Worm (Caenorhabditis elegans) whole organism, L4 larva: Measurements from ENCODE around the gene rab-18.

Source experiments
- F37D6.2 ChIP-seq: sonication (generic microtip); optimal IDR thresholded peaks from 2 replicates; lab custom pipeline; 2016; ENCODE audit warnings: mild to moderate bottlenecking, missing genetic modification characterization, missing compliant biosample characterization
- F49E8.2 ChIP-seq: sonication (generic microtip); optimal IDR thresholded peaks from 2 replicates; lab custom pipeline; 2016; ENCODE audit warnings: missing compliant biosample characterization, mild to moderate bottlenecking, missing genetic modification characterization, borderline replicate concordance
- Y105C5A.15 ChIP-seq: fragments of 200-800 bp; sonication (Bioruptor generic); IDR thresholded peaks from 2 replicates; pipeline ENCODE4 v1.3.6; 2022; ENCODE audit warnings: missing genetic modification characterization, missing compliant biosample characterization
- Y48G9A.11 ChIP-seq: fragments of 200-800 bp; sonication (Bioruptor generic); IDR thresholded peaks from 2 replicates; pipeline ENCODE4 v1.3.6; 2022; ENCODE audit warnings: missing genetic modification reagents, missing genetic modification characterization, missing compliant biosample characterization
- ZK546.5 ChIP-seq, 2 experiments: sonication (generic microtip); optimal IDR thresholded peaks; 2 replicates each; lab custom pipeline; 2017; ENCODE audit warnings: missing biosample characterization in 2 of 2, missing genetic modification characterization in 2 of 2
- aly-2 ChIP-seq: sonication (generic microtip); optimal IDR thresholded peaks from 2 replicates; lab custom pipeline; 2018; ENCODE audit warnings: missing biosample characterization, missing genetic modification characterization
- arid-1 ChIP-seq: fragments of 200-800 bp; sonication (Bioruptor generic); conservative IDR thresholded peaks from 2 replicates; pipeline ENCODE4 v1.3.6; 2022; ENCODE audit warnings: missing genetic modification reagents, missing genetic modification characterization, missing compliant biosample characterization
- ceh-28 ChIP-seq: fragments of 150-350 bp; optimal IDR thresholded peaks from 2 replicates; lab custom pipeline; 2014; ENCODE audit warnings: missing biosample characterization, missing genetic modification reagents, missing genetic modification characterization
- ceh-32 ChIP-seq: sonication (generic microtip); optimal IDR thresholded peaks from 2 replicates; lab custom pipeline; 2016; ENCODE audit warnings: mild to moderate bottlenecking, missing genetic modification characterization, missing compliant biosample characterization; ENCODE audit not compliant: poor library complexity
- ctbp-1 ChIP-seq: fragments of 200-800 bp; sonication (Bioruptor generic); IDR thresholded peaks from 2 replicates; pipeline ENCODE4 v1.3.6; 2022; ENCODE audit warnings: missing genetic modification reagents, missing genetic modification characterization, missing compliant biosample characterization
- daf-8 ChIP-seq: fragments of 200-800 bp; sonication (Bioruptor generic); IDR thresholded peaks from 2 replicates; pipeline ENCODE4 v1.3.6; 2022; ENCODE audit warnings: missing genetic modification characterization, missing compliant biosample characterization
- dmd-6 ChIP-seq: fragments of 200-800 bp; sonication (Bioruptor generic); IDR thresholded peaks from 2 replicates; pipeline ENCODE4 v1.3.6; 2022; ENCODE audit warnings: missing genetic modification reagents, missing genetic modification characterization, missing compliant biosample characterization
- egl-27 ChIP-seq: sonication (generic microtip); optimal IDR thresholded peaks from 3 replicates; lab custom pipeline; 2017; ENCODE audit warnings: missing biosample characterization, missing genetic modification reagents, missing genetic modification characterization
- gei-8 ChIP-seq: fragments of 200-800 bp; sonication (Bioruptor generic); optimal IDR thresholded peaks from 2 replicates; lab custom pipeline; 2018; ENCODE audit warnings: mild to moderate bottlenecking, missing genetic modification characterization, missing compliant biosample characterization
- lim-7 ChIP-seq: fragments of 200-800 bp; sonication (Bioruptor generic); IDR thresholded peaks from 2 replicates; pipeline ENCODE4 v1.3.6; 2022; ENCODE audit warnings: missing genetic modification characterization, missing compliant biosample characterization
- lin-1 ChIP-seq: fragments of 200-800 bp; sonication (Bioruptor generic); IDR thresholded peaks from 2 replicates; pipeline ENCODE4 v1.3.6; 2022; ENCODE audit warnings: missing genetic modification reagents, missing genetic modification characterization, missing compliant biosample characterization
- lin-13 ChIP-seq: fragments of 150-350 bp; optimal IDR thresholded peaks from 2 replicates; lab custom pipeline; 2014; ENCODE audit warnings: missing biosample characterization, missing genetic modification reagents, missing genetic modification characterization
- lin-38 ChIP-seq: fragments of 200-800 bp; sonication (Bioruptor generic); IDR thresholded peaks from 2 replicates; pipeline ENCODE4 v1.3.6; 2022; ENCODE audit warnings: missing genetic modification reagents, missing genetic modification characterization, missing compliant biosample characterization
- lir-3 ChIP-seq: sonication (generic microtip); optimal IDR thresholded peaks from 2 replicates; lab custom pipeline; 2016; ENCODE audit warnings: mild to moderate bottlenecking, missing genetic modification characterization, missing compliant biosample characterization
- madf-5 ChIP-seq, 2 experiments: fragments of 200-800 bp; sonication (Bioruptor generic); IDR thresholded peaks; 2 replicates each; pipeline ENCODE4 v1.3.6; 2022; ENCODE audit warnings: missing compliant biosample characterization in 2 of 2, missing genetic modification characterization in 2 of 2
- nhr-102 ChIP-seq: sonication (generic microtip); optimal IDR thresholded peaks from 2 replicates; lab custom pipeline; 2016; ENCODE audit warnings: mild to moderate bottlenecking, missing genetic modification characterization, moderate library complexity, missing compliant biosample characterization
- nhr-6 ChIP-seq: fragments of 150-350 bp; optimal IDR thresholded peaks from 2 replicates; lab custom pipeline; 2014; ENCODE audit warnings: missing biosample characterization, missing genetic modification characterization
- set-16 ChIP-seq: fragments of 200-800 bp; sonication (Bioruptor generic); IDR thresholded peaks from 2 replicates; pipeline ENCODE4 v1.3.6; 2022; ENCODE audit warnings: missing genetic modification reagents, missing genetic modification characterization, missing compliant biosample characterization
- spr-3 ChIP-seq: fragments of 200-800 bp; sonication (Bioruptor generic); optimal IDR thresholded peaks from 2 replicates; lab custom pipeline; 2018; ENCODE audit warnings: mild to moderate bottlenecking, missing genetic modification characterization, missing compliant biosample characterization
- tra-1 ChIP-seq: fragments of 200-800 bp; sonication (Bioruptor generic); IDR thresholded peaks from 2 replicates; pipeline ENCODE4 v1.3.6; 2022; ENCODE audit warnings: missing genetic modification reagents, missing genetic modification characterization, missing compliant biosample characterization
- unc-39 ChIP-seq: sonication (generic microtip); optimal IDR thresholded peaks from 2 replicates; lab custom pipeline; 2017; ENCODE audit warnings: missing biosample characterization, missing genetic modification characterization
- vab-7 ChIP-seq: fragments of 200-800 bp; sonication (Bioruptor generic); IDR thresholded peaks from 2 replicates; pipeline ENCODE4 v1.3.6; 2022; ENCODE audit warnings: missing genetic modification reagents, missing genetic modification characterization, missing compliant biosample characterization
- zfp-3 ChIP-seq: fragments of 200-800 bp; sonication (Bioruptor generic); conservative IDR thresholded peaks from 2 replicates; pipeline ENCODE4 v1.3.6; 2022; ENCODE audit warnings: missing genetic modification reagents, missing genetic modification characterization, missing compliant biosample characterization

rab-18 gene

ce11 chrIII:1076383-1076782, 4.2 kb downstream of the rab-18 start, which contains the start of gene uaf-1:
Gene uaf-1, minus strand, starts transcription at chrIII:1076555.
- TF ChIP-seq vab-7 (GFP tag; lab: Robert Waterston, UW) (peak; percentile 48; the same call in 1 of the 2 replicates), arid-1 (GFP tag; lab: Robert Waterston, UW) (0 out of 2 replicates have a peak, but pooled peaks have one; percentile 18), lin-38 (GFP tag; lab: Robert Waterston, UW) (peak; percentile 33; the same call in 1 of the 2 replicates), zfp-3 (GFP tag; lab: Robert Waterston, UW) (0 out of 2 replicates have a peak, but pooled peaks have one; percentile 45), lim-7 (GFP tag; lab: Robert Waterston, UW) (peak; percentile 67; the same call in 1 of the 2 replicates), madf-5 (GFP tag; IDR thresholded peaks at IDR 0.05; lab: Robert Waterston, UW) (0 out of 4 replicates have a peak, but pooled peaks of 1 of the 2 experiments have one; percentile 52)
- TF ChIP-seq, all 104 proteins: peak for 6; not testable (repeated sequence) for 98

- TF ChIP-seq set-16 (GFP tag; lab: Robert Waterston, UW) = peak; percentile 77
- TF ChIP-seq F49E8.2 = no peak
- TF ChIP-seq egl-27 (tag; lab: Kevin White, UChicago) = no peak
- no peak for TF ChIP-seq tra-1 (GFP tag; lab: Robert Waterston, UW)
- TF ChIP-seq, all 104 proteins: peak for 1
Measured at ce11 chrIII:1074152-1074551, 6.4 kb downstream of the rab-18 start.

- TF ChIP-seq nhr-102 (tag; lab: Kevin White, UChicago) (no peak), ctbp-1 (GFP tag; lab: Robert Waterston, UW) (no peak), Y105C5A.15 (no peak), ceh-28 (tag; lab: Kevin White, UChicago) (no peak), spr-3 (no peak), ceh-32 (no peak), madf-5 (GFP tag; IDR thresholded peaks at IDR 0.05; lab: Robert Waterston, UW) (no peak), nhr-6 (tag; lab: Kevin White, UChicago) (no peak), F37D6.2 (tag; lab: Kevin White, UChicago) (no peak), lin-13 (GFP tag; lab: Kevin White, UChicago) (no peak), ZK546.5 (tag; optimal IDR thresholded peaks at IDR 0.05; lab: Kevin White, UChicago) (no peak), Y48G9A.11 (no peak), lin-1 (GFP tag; lab: Robert Waterston, UW) (no peak), aly-2 (tag; lab: Kevin White, UChicago) (no peak), unc-39 (no peak), gei-8 (GFP tag; lab: Kevin White, UChicago) (no peak), lir-3 (tag; lab: Kevin White, UChicago) (no peak), daf-8 (no peak)
Measured at ce11 chrIII:1059961-1060360, 20.6 kb downstream of the rab-18 start, which contains the start of gene BE0003N10.6. Gene BE0003N10.6, minus strand, starts transcription at chrIII:1060061.

ce11 chrIII:1058881-1059280, 21.7 kb downstream of the rab-18 start:
- TF ChIP-seq vab-7 (GFP tag; lab: Robert Waterston, UW) (no peak), ceh-28 (tag; lab: Kevin White, UChicago) (peak; percentile 52)

- TF ChIP-seq ceh-28 (tag; lab: Kevin White, UChicago) (peak; percentile 89), dmd-6 (GFP tag; lab: Robert Waterston, UW) (no peak)
- TF ChIP-seq, all 104 proteins: peak for 1
Measured at ce11 chrIII:1058074-1058473, 22.5 kb downstream of the rab-18 start.

ce11 chrIII:1056989-1057687, 23.4 kb downstream of the rab-18 start:
- TF ChIP-seq ceh-28 (tag; lab: Kevin White, UChicago) = peak; percentile 76
